Worm (Caenorhabditis elegans) whole organism, L3 larva: ENCODE results near the gene C32D5.14.

ENCODE experiments used
- R02D3.7 ChIP-seq: fragments of 150-350 bp; optimal IDR thresholded peaks from 2 replicates; lab custom pipeline; 2014; ENCODE audit warnings: missing biosample characterization, missing genetic modification characterization
- ZK546.5 ChIP-seq: sonication (generic microtip); optimal IDR thresholded peaks from 2 replicates; lab custom pipeline; 2017; ENCODE audit warnings: missing biosample characterization, missing genetic modification characterization
- aly-2 ChIP-seq: fragments of 150-350 bp; optimal IDR thresholded peaks from 2 replicates; lab custom pipeline; 2014; ENCODE audit warnings: missing biosample characterization, missing genetic modification characterization
- ama-1 ChIP-seq: fragments of 150-350 bp; optimal IDR thresholded peaks from 2 replicates; lab custom pipeline; 2018
- ceh-16 ChIP-seq: sonication (generic microtip); optimal IDR thresholded peaks from 2 replicates; lab custom pipeline; 2017; ENCODE audit warnings: missing biosample characterization, missing genetic modification characterization
- ceh-28 ChIP-seq: fragments of 150-350 bp; optimal IDR thresholded peaks from 2 replicates; lab custom pipeline; 2014; ENCODE audit warnings: missing biosample characterization, missing genetic modification reagents, missing genetic modification characterization
- daf-12 ChIP-seq: fragments of 150-350 bp; optimal IDR thresholded peaks from 2 replicates; lab custom pipeline; 2014; ENCODE audit warnings: missing biosample characterization, missing genetic modification reagents, missing genetic modification characterization
- egl-27 ChIP-seq: sonication (generic microtip); optimal IDR thresholded peaks from 4 replicates; lab custom pipeline; 2017; ENCODE audit warnings: missing biosample characterization, missing genetic modification reagents, missing genetic modification characterization
- egl-5 ChIP-seq: fragments of 150-350 bp; optimal IDR thresholded peaks from 2 replicates; lab custom pipeline; 2017; ENCODE audit warnings: missing biosample characterization, missing genetic modification reagents, missing genetic modification characterization, inconsistent platforms
- elt-1 ChIP-seq: fragments of 150-350 bp; optimal IDR thresholded peaks from 2 replicates; lab custom pipeline; 2014; ENCODE audit warnings: missing biosample characterization, missing genetic modification characterization
- elt-3 ChIP-seq, 3 experiments: fragments of 150-350 bp in 1 of 3; sonication (generic microtip) in 2 of 3; optimal IDR thresholded peaks; 2 replicates in 2 of 3; 4 replicates in 1 of 3; lab custom pipeline; 2014 to 2017; ENCODE audit warnings: missing biosample characterization in 3 of 3, missing genetic modification characterization in 3 of 3
- fkh-10 ChIP-seq: sonication (generic microtip); optimal IDR thresholded peaks from 2 replicates; lab custom pipeline; 2017; ENCODE audit warnings: missing biosample characterization, missing genetic modification reagents, missing genetic modification characterization
- fkh-2 ChIP-seq: fragments of 150-350 bp; optimal IDR thresholded peaks from 2 replicates; lab custom pipeline; 2014; ENCODE audit warnings: missing biosample characterization, missing genetic modification reagents, missing genetic modification characterization
- fos-1 ChIP-seq: fragments of 150-350 bp; optimal IDR thresholded peaks from 2 replicates; lab custom pipeline; 2014; ENCODE audit warnings: missing biosample characterization, missing genetic modification characterization
- hmg-11 ChIP-seq: sonication (generic microtip); optimal IDR thresholded peaks from 2 replicates; lab custom pipeline; 2016; ENCODE audit warnings: missing genetic modification characterization, missing compliant biosample characterization
- lin-15B ChIP-seq: fragments of 150-350 bp; optimal IDR thresholded peaks from 2 replicates; lab custom pipeline; 2014; ENCODE audit warnings: missing biosample characterization, missing genetic modification characterization
- mdl-1 ChIP-seq: fragments of 150-350 bp; optimal IDR thresholded peaks from 2 replicates; lab custom pipeline; 2014; ENCODE audit warnings: missing biosample characterization, missing genetic modification characterization
- mml-1 ChIP-seq: fragments of 150-350 bp; sonication (generic microtip); optimal IDR thresholded peaks from 3 replicates; lab custom pipeline; 2014; ENCODE audit warnings: missing biosample characterization, missing genetic modification characterization
- nfya-1 ChIP-seq: sonication (generic microtip); optimal IDR thresholded peaks from 2 replicates; lab custom pipeline; 2017; ENCODE audit warnings: missing genetic modification characterization, mild to moderate bottlenecking, missing compliant biosample characterization, antibody characterized with exemption, moderate library complexity; ENCODE audit not compliant: insufficient read depth
- nhr-11 ChIP-seq: fragments of 150-350 bp; optimal IDR thresholded peaks from 2 replicates; lab custom pipeline; 2014; ENCODE audit warnings: missing biosample characterization, missing genetic modification characterization
- nhr-12 ChIP-seq: fragments of 150-350 bp; optimal IDR thresholded peaks from 2 replicates; lab custom pipeline; 2014; ENCODE audit warnings: missing biosample characterization, missing genetic modification characterization
- nhr-23 ChIP-seq: fragments of 150-350 bp; optimal IDR thresholded peaks from 2 replicates; lab custom pipeline; 2014; ENCODE audit warnings: missing biosample characterization, missing genetic modification reagents, missing genetic modification characterization
- nhr-43 ChIP-seq: sonication (generic microtip); optimal IDR thresholded peaks from 2 replicates; lab custom pipeline; 2016; ENCODE audit warnings: mild to moderate bottlenecking, missing genetic modification characterization, missing compliant biosample characterization; ENCODE audit not compliant: poor library complexity, severe bottlenecking
- nhr-76 ChIP-seq: fragments of 150-350 bp; sonication (generic microtip); optimal IDR thresholded peaks from 5 replicates; lab custom pipeline; 2014; ENCODE audit warnings: missing biosample characterization, missing genetic modification characterization
- nhr-77 ChIP-seq: fragments of 150-350 bp; optimal IDR thresholded peaks from 2 replicates; lab custom pipeline; 2014; ENCODE audit warnings: missing biosample characterization, missing genetic modification characterization
- pha-4 ChIP-seq: fragments of 150-350 bp; optimal IDR thresholded peaks from 2 replicates; lab custom pipeline; 2014; ENCODE audit warnings: missing biosample characterization, missing genetic modification reagents, missing genetic modification characterization
- pqm-1 ChIP-seq: fragments of 150-350 bp; optimal IDR thresholded peaks from 2 replicates; lab custom pipeline; 2017; ENCODE audit warnings: missing biosample characterization, missing genetic modification characterization, inconsistent platforms
- sea-2 ChIP-seq: fragments of 150-350 bp; sonication (generic microtip); optimal IDR thresholded peaks from 4 replicates; lab custom pipeline; 2014; ENCODE audit warnings: missing biosample characterization, missing genetic modification reagents, missing genetic modification characterization
- skn-1 ChIP-seq: fragments of 150-350 bp; optimal IDR thresholded peaks from 2 replicates; lab custom pipeline; 2014; ENCODE audit warnings: missing biosample characterization, missing genetic modification characterization
- unc-39 ChIP-seq: sonication (generic microtip); optimal IDR thresholded peaks from 4 replicates; lab custom pipeline; 2017; ENCODE audit warnings: missing biosample characterization, missing genetic modification characterization
- unc-62 ChIP-seq: fragments of 150-350 bp; sonication (generic microtip); optimal IDR thresholded peaks from 4 replicates; lab custom pipeline; 2014; ENCODE audit warnings: missing biosample characterization, missing genetic modification reagents, missing genetic modification characterization
- ztf-11 ChIP-seq: fragments of 150-350 bp; optimal IDR thresholded peaks from 2 replicates; lab custom pipeline; 2014; ENCODE audit warnings: missing biosample characterization, missing genetic modification characterization
- ztf-4 ChIP-seq: fragments of 150-350 bp; optimal IDR thresholded peaks from 2 replicates; lab custom pipeline; 2014; ENCODE audit warnings: missing biosample characterization, missing genetic modification characterization

C32D5.14 gene

DNA sequence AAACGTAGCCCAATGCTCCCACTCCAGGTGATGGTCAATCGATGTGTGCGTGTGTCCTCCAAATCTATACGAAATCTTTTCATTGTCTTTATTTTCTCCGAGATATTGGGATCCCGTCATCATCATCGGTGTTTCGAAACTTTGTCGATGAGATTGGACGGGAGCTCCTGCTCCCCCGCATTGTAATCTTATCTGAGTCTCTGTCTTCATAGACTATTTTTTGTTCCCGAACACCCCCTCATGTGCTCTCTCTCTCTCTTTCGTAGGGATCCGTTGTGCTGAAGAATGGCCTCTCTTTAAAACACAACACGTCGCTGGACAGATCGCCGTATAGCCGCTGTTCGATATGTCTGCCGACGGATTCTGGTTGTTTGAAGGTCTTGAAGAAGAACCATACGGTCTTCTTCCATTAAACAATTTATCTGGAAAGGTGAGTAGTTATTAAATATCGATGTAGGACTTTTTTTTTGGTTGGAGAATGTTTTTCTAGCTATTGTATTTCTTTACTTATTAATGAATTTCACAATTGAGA, 32.0 kb upstream of the C32D5.14 start, which contains the start of gene C29F5.1:
Gene C29F5.1 (plus strand): TSS at position 317 of the 532 bp plus-strand sequence.
- TF ChIP-seq sea-2 (GFP tag; lab: Kevin White, UChicago) (no peak), pqm-1 (tag; lab: Kevin White, UChicago) (no peak), nhr-11 (tag; lab: Kevin White, UChicago) (no peak), nfya-1 (tag; lab: Kevin White, UChicago) (peak; percentile 1), egl-5 (tag; lab: Kevin White, UChicago) (peak; percentile 40), egl-27 (no peak), ztf-4 (tag; lab: Kevin White, UChicago) (no peak), lin-15B (tag; lab: Kevin White, UChicago) (no peak), nhr-43 (no peak), fkh-2 (tag; lab: Kevin White, UChicago) (no peak), ZK546.5 (tag; lab: Kevin White, UChicago) (no peak), unc-62 (GFP tag; lab: Kevin White, UChicago) (no peak), nhr-12 (tag; lab: Kevin White, UChicago) (no peak)
- TF ChIP-seq, all 47 proteins: peak for 2

DNA sequence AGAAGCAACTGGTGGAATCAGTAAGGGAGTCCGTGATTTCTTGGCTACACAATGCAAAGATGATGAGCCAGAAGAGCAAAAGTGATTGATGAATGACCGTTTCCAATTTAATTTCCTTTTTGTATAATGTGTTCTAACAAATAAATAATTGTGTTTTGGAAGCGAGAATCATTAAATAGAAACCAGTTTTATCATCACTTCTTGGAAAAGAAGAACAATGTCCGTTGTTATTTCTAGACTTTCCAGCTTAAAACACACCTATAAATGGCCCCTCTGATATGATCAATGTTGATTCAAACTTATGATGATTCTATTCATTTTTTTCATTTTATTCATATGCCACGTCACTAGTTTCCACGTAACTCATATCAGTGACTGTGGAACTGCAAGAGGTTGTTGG, 29.2 kb upstream of the C32D5.14 start, which contains the start of gene C29F5.8:
Gene C29F5.8 (plus strand): TSS at position 301 of the 400 bp plus-strand sequence.
- TF ChIP-seq R02D3.7: no peak
- TF ChIP-seq, all 47 proteins: peak for 0

DNA sequence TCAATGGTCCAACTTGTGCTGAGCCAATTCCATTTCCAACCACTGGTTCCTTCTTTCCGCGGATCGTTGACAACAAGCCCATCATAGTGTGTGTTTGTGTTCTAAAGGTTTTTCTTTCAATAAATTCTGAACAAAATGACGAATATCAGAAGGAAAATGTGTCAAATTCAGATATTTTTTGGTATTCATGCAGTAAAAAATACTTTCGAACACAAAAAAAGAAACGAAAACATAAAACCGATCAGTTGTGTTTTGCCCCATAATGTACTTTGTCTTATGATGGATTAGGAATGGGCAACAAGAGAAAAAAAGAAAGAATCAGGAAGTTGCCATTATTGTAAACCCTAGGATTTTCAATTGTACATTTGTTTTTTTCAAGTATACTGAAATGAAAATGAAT, 26.1 kb upstream of the C32D5.14 start, which contains the start of gene glb-10:
Gene glb-10 (minus strand): TSS at position 101 of the 400 bp plus-strand sequence.
- TF ChIP-seq elt-3 (tag; optimal IDR thresholded peaks at IDR 0.05; lab: Kevin White, UChicago): no peak
- no peak for TF ChIP-seq ceh-28 (tag; lab: Kevin White, UChicago)
- TF ChIP-seq unc-39 (tag; lab: Kevin White, UChicago): no peak
- TF ChIP-seq egl-5 (tag; lab: Kevin White, UChicago): no peak
- TF ChIP-seq nhr-12 (tag; lab: Kevin White, UChicago): no peak
- no peak for TF ChIP-seq pqm-1 (tag; lab: Kevin White, UChicago)

DNA sequence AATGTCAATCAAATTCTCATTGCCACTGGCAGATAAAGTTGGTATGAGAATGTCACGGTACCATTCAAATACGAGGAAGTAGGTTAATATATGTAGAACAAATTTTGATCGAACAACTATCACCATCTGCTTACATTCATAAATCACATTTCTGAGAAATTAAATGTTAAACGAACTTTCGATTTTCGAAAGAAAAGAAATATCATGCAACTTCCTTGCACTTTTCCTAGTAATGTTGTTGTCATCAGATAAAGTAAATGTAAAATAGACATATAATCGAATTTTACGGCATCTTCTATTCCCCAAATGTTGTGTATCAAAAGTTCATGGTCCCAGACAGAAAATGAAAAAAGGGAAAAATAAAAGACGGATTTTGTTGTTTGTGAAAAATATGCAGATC, 23.8 kb upstream of the C32D5.14 start:
- TF ChIP-seq ceh-16 (tag; lab: Kevin White, UChicago) (no peak), nhr-43 (no peak), fos-1 (tag; lab: Kevin White, UChicago) (no peak), fkh-10 (GFP tag; lab: Kevin White, UChicago) (peak; percentile 27), hmg-11 (tag; lab: Kevin White, UChicago) (no peak), ceh-28 (tag; lab: Kevin White, UChicago) (no peak)

DNA sequence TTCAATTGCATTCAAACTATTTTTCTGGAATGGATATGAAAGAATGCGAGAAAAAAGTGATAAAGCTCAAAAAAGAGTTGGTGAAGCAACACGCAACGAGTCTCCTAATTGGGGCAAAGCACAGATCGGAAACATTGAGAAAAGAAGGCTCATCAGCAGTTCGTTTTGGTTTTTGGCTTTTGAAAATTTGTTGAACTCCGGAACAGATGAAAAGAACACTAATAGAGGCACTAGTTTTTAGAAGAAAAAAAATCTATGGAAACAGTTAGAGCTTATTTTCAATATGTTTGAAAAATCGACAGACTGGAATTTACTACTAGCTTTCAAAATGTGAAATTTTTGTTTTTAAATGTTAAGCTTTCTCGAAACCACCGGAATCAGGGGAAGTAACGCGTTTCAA, 23.4 kb upstream of the C32D5.14 start:
- TF ChIP-seq fkh-2 (tag; lab: Kevin White, UChicago): no peak
- no peak for TF ChIP-seq mml-1
- no peak for TF ChIP-seq mdl-1
- no peak for TF ChIP-seq lin-15B (tag; lab: Kevin White, UChicago)
- no peak for TF ChIP-seq nhr-77 (tag; lab: Kevin White, UChicago)
- TF ChIP-seq egl-27: no peak
- no peak for TF ChIP-seq ama-1 (lab: Kevin White, UChicago)
- no peak for TF ChIP-seq nhr-76 (tag; lab: Kevin White, UChicago)
- TF ChIP-seq pha-4: no peak
- no peak for TF ChIP-seq nhr-12 (tag; lab: Kevin White, UChicago)
- no peak for TF ChIP-seq elt-1
- TF ChIP-seq aly-2 (tag; lab: Kevin White, UChicago): no peak
- no peak for TF ChIP-seq R02D3.7

- no peak for TF ChIP-seq ZK546.5 (tag; lab: Kevin White, UChicago)
- no peak for TF ChIP-seq daf-12 (tag; lab: Kevin White, UChicago)
- no peak for TF ChIP-seq elt-3 (tag; optimal IDR thresholded peaks at IDR 0.05; lab: Kevin White, UChicago)
- peak; percentile 79 for TF ChIP-seq ceh-28 (tag; lab: Kevin White, UChicago)
- no peak for TF ChIP-seq mdl-1
- TF ChIP-seq nhr-23 (tag; lab: Kevin White, UChicago): peak; percentile 44
- TF ChIP-seq pha-4: peak; percentile 71
- no peak for TF ChIP-seq skn-1 (tag; lab: Kevin White, UChicago)
- TF ChIP-seq nfya-1 (tag; lab: Kevin White, UChicago): peak; percentile 63
- no peak for TF ChIP-seq R02D3.7
- TF ChIP-seq pqm-1 (tag; lab: Kevin White, UChicago): peak; percentile 44
- TF ChIP-seq nhr-76 (tag; lab: Kevin White, UChicago): no peak
- TF ChIP-seq lin-15B (tag; lab: Kevin White, UChicago): peak; percentile 62
- no peak for TF ChIP-seq ztf-11 (tag; lab: Kevin White, UChicago)
- TF ChIP-seq, all 47 proteins: peak for 6
Observed at ce11 chrII:6320655-6321388, 14.5 kb upstream of the C32D5.14 start, which contains the start of gene efr-3. TSS of gene efr-3 (minus strand) at chrII:6321159.
